Worm (Caenorhabditis elegans): Measurements from ENCODE around the gene F46E10.2.

DNA sequence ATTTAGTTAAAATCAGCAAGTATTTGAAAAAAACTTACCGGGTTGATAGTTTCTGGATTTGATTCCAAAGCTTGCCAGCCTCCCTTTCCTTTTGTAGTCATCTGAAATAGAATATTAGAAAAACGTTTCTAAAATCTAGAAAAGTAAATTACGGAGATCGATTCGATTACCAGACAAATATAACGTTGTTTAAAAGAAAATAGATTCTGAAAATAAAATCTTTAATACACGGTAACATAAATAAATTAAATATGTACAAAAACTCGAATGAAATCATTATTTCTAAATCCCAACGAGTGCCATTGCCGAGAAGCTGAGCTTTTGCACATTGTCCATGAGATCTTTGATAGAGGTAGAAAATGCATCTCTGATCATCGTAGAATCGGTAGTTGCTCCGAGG lies 11.5 kb upstream of the F46E10.2 start, which contains the start of gene ubh-3:
- TF ChIP-seq dmd-4 (tag; optimal IDR thresholded peaks at IDR 0.05) = no peak
- TF ChIP-seq ceh-16 (tag; optimal IDR thresholded peaks at IDR 0.05) = no peak
- TF ChIP-seq ztf-1 (GFP tag; conservative IDR thresholded peaks at IDR 0.05) = no peak
- no peak for TF ChIP-seq ztf-11 (tag; optimal IDR thresholded peaks at IDR 0.05)
- no peak for TF ChIP-seq ceh-82 (tag; optimal IDR thresholded peaks at IDR 0.05)
- TF ChIP-seq unc-62 (GFP tag; optimal IDR thresholded peaks at IDR 0.05) = no peak
- TF ChIP-seq egl-27 (tag; optimal IDR thresholded peaks at IDR 0.05) = no peak
- TF ChIP-seq unc-55 (GFP tag; optimal IDR thresholded peaks at IDR 0.05) = no peak

Measured in whole organism, L2 larva.